Worm (Caenorhabditis elegans) whole organism, early embryonic: ENCODE data around the gene C10C5.4.

ENCODE experiments used
- B0310.2 ChIP-seq: sonication (generic microtip); optimal IDR thresholded peaks from 2 replicates; lab custom pipeline; 2016; ENCODE audit warnings: mild to moderate bottlenecking, missing genetic modification characterization, missing compliant biosample characterization
- F13C5.2 ChIP-seq: sonication (generic microtip); optimal IDR thresholded peaks from 2 replicates; lab custom pipeline; 2017; ENCODE audit warnings: mild to moderate bottlenecking, missing genetic modification characterization, inconsistent platforms, missing compliant biosample characterization
- aly-1 ChIP-seq: sonication (generic microtip); optimal IDR thresholded peaks from 2 replicates; lab custom pipeline; 2016; ENCODE audit warnings: missing genetic modification characterization, missing compliant biosample characterization
- ama-1 ChIP-seq: fragments of 150-350 bp; optimal IDR thresholded peaks from 2 replicates; lab custom pipeline; 2014
- ceh-13 ChIP-seq: fragments of 200-800 bp; sonication (Bioruptor generic); optimal IDR thresholded peaks from 2 replicates; lab custom pipeline; 2018; ENCODE audit warnings: mild to moderate bottlenecking, missing genetic modification characterization, missing compliant biosample characterization
- ceh-36 ChIP-seq: sonication (generic microtip); optimal IDR thresholded peaks from 2 replicates; lab custom pipeline; 2016; ENCODE audit warnings: missing genetic modification characterization, inconsistent platforms, missing compliant biosample characterization
- ets-7 ChIP-seq: sonication (generic microtip); optimal IDR thresholded peaks from 2 replicates; lab custom pipeline; 2016; ENCODE audit warnings: missing genotype, missing genetic modification characterization, missing compliant biosample characterization
- flt-1 ChIP-seq: fragments of 200-800 bp; sonication (Bioruptor generic); IDR thresholded peaks from 2 replicates; pipeline ENCODE4 v1.3.6; 2022; ENCODE audit warnings: missing genetic modification characterization, missing compliant biosample characterization
- hmbx-1 ChIP-seq: sonication (generic microtip); optimal IDR thresholded peaks from 2 replicates; lab custom pipeline; 2016; ENCODE audit warnings: mild to moderate bottlenecking, missing genetic modification characterization, missing compliant biosample characterization
- hmg-4 ChIP-seq: fragments of 200-800 bp; sonication (Bioruptor generic); optimal IDR thresholded peaks from 2 replicates; lab custom pipeline; 2018; ENCODE audit warnings: mild to moderate bottlenecking, missing genetic modification characterization, missing compliant biosample characterization
- hnd-1 ChIP-seq: sonication (generic microtip); optimal IDR thresholded peaks from 2 replicates; lab custom pipeline; 2016; ENCODE audit warnings: missing genetic modification characterization, missing compliant biosample characterization
- pes-1 ChIP-seq: fragments of 200-800 bp; sonication (Bioruptor generic); IDR thresholded peaks from 2 replicates; pipeline ENCODE4 v1.3.6; 2022; ENCODE audit warnings: missing genetic modification reagents, missing genetic modification characterization, missing compliant biosample characterization
- scrt-1 ChIP-seq: fragments of 200-800 bp; sonication (Bioruptor generic); IDR thresholded peaks from 2 replicates; pipeline ENCODE4 v1.3.6; 2022; ENCODE audit warnings: missing genetic modification characterization, missing compliant biosample characterization
- sea-1 ChIP-seq: fragments of 200-800 bp; sonication (Bioruptor generic); conservative IDR thresholded peaks from 2 replicates; pipeline ENCODE4 v1.3.6; 2022; ENCODE audit warnings: missing genetic modification characterization, missing compliant biosample characterization
- tbx-11 ChIP-seq: fragments of 200-800 bp; sonication (Bioruptor generic); IDR thresholded peaks from 2 replicates; pipeline ENCODE4 v1.3.6; 2022; ENCODE audit warnings: missing genetic modification characterization, missing compliant biosample characterization
- tbx-37 ChIP-seq: fragments of 200-800 bp; sonication (Bioruptor generic); conservative IDR thresholded peaks from 2 replicates; pipeline ENCODE4 v1.3.6; 2022; ENCODE audit warnings: missing genetic modification reagents, missing genetic modification characterization, missing compliant biosample characterization
- tra-4 ChIP-seq: sonication (generic microtip); optimal IDR thresholded peaks from 2 replicates; lab custom pipeline; 2017; ENCODE audit warnings: missing genetic modification characterization, missing compliant biosample characterization

Gene C10C5.4

DNA sequence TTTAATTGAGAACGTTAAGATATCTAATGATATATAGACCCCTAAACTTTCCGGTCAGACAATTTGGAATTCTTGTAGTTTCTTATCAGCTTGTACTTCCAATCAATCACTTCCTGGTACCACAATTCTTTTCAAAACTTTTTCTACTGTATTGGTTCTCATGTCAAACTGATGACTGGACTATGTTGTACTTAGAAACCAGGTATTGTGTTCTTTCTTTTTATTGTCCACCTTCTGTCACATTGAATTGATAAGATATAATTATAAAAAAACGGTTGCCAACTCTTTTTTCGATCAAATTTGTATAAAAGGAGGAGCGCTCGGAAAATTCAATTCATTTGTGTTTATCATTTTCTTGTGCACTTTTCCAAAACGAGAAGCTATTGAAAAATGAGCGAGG, at the start of gene C10C5.4:
TSS of gene C10C5.4 (plus strand) at position 281 of the 400 bp plus-strand sequence.
- no peak for TF ChIP-seq hnd-1 (tag; lab: Kevin White, UChicago)
- TF ChIP-seq ceh-13 (GFP tag; lab: Kevin White, UChicago): no peak
- TF ChIP-seq pes-1 (GFP tag; lab: Robert Waterston, UW): no peak
- TF ChIP-seq aly-1 (tag; lab: Kevin White, UChicago): no peak
- no peak for TF ChIP-seq sea-1 (GFP tag; lab: Robert Waterston, UW)
- no peak for TF ChIP-seq ceh-36 (tag; lab: Kevin White, UChicago)
- TF ChIP-seq ama-1: no peak

DNA sequence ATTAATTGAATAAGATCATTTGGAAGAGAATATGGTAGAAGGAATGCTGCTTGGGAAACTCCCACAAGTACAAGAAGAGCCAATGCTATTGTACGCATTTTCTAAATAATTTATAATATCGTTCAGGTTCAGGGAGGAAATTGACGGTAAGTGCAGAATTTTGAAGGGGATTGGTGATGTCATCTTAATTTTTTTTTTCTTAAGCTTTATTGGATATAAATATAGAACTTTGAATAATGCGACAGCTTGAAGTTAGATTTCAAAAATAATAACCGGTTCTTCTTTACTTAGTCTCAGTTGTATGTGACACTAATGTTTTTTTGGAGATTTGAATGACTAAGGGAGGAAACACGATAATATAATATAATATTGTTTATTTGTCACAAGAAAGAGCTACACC, 47.6 kb upstream of the C10C5.4 start, which contains the start of gene nspg-7.1:
TSS of gene nspg-7.1 (minus strand) at position 101 of the 400 bp plus-strand sequence.
- no peak for TF ChIP-seq scrt-1 (GFP tag; lab: Robert Waterston, UW)
- TF ChIP-seq ceh-36 (tag; lab: Kevin White, UChicago): no peak
- TF ChIP-seq B0310.2 (tag; lab: Kevin White, UChicago): no peak
- no peak for TF ChIP-seq F13C5.2 (tag; lab: Kevin White, UChicago)
- TF ChIP-seq tbx-11 (GFP tag; lab: Robert Waterston, UW): no peak
- no peak for TF ChIP-seq hmbx-1 (tag; lab: Kevin White, UChicago)
- no peak for TF ChIP-seq aly-1 (tag; lab: Kevin White, UChicago)
- no peak for TF ChIP-seq hnd-1 (tag; lab: Kevin White, UChicago)
- TF ChIP-seq pes-1 (GFP tag; lab: Robert Waterston, UW): no peak
- no peak for TF ChIP-seq ets-7 (tag; lab: Kevin White, UChicago)
- TF ChIP-seq flt-1: no peak
- TF ChIP-seq tra-4 (tag; lab: Kevin White, UChicago): no peak
- no peak for TF ChIP-seq ama-1
- TF ChIP-seq sea-1 (GFP tag; lab: Robert Waterston, UW): no peak
- TF ChIP-seq hmg-4: no peak
- TF ChIP-seq tbx-37 (GFP tag; lab: Robert Waterston, UW): no peak
- TF ChIP-seq ceh-13 (GFP tag; lab: Kevin White, UChicago): no peak

DNA sequence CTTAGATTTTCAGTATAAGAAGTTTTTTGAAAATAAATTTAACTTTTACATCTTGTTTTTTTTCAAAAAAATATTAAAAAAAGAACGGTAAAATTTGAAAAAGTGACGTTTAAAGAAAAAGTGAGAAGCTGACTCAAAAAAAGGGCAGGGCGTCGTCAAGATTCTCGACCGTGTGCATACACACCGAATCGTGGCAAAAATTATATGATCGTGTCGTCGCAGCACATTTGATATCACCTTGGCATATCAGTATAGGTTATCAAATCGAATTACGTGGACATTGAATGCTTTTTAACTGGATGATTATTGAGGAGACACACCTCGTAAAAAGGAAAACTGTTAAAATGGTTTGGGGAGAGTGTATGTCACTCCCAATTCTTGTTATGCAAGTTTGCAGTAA, 45.3 kb upstream of the C10C5.4 start:
- TF ChIP-seq pes-1 (GFP tag; lab: Robert Waterston, UW): no peak
- TF ChIP-seq aly-1 (tag; lab: Kevin White, UChicago): no peak
- TF ChIP-seq ets-7 (tag; lab: Kevin White, UChicago): no peak
- no peak for TF ChIP-seq hmbx-1 (tag; lab: Kevin White, UChicago)
- TF ChIP-seq ama-1: no peak
- no peak for TF ChIP-seq hnd-1 (tag; lab: Kevin White, UChicago)
- no peak for TF ChIP-seq ceh-13 (GFP tag; lab: Kevin White, UChicago)
- TF ChIP-seq F13C5.2 (tag; lab: Kevin White, UChicago): no peak
- no peak for TF ChIP-seq ceh-36 (tag; lab: Kevin White, UChicago)
- no peak for TF ChIP-seq tbx-11 (GFP tag; lab: Robert Waterston, UW)
- TF ChIP-seq tra-4 (tag; lab: Kevin White, UChicago): no peak
- TF ChIP-seq hmg-4: no peak
- no peak for TF ChIP-seq tbx-37 (GFP tag; lab: Robert Waterston, UW)
- no peak for TF ChIP-seq B0310.2 (tag; lab: Kevin White, UChicago)
- TF ChIP-seq sea-1 (GFP tag; lab: Robert Waterston, UW): no peak
- no peak for TF ChIP-seq scrt-1 (GFP tag; lab: Robert Waterston, UW)
- no peak for TF ChIP-seq flt-1

DNA sequence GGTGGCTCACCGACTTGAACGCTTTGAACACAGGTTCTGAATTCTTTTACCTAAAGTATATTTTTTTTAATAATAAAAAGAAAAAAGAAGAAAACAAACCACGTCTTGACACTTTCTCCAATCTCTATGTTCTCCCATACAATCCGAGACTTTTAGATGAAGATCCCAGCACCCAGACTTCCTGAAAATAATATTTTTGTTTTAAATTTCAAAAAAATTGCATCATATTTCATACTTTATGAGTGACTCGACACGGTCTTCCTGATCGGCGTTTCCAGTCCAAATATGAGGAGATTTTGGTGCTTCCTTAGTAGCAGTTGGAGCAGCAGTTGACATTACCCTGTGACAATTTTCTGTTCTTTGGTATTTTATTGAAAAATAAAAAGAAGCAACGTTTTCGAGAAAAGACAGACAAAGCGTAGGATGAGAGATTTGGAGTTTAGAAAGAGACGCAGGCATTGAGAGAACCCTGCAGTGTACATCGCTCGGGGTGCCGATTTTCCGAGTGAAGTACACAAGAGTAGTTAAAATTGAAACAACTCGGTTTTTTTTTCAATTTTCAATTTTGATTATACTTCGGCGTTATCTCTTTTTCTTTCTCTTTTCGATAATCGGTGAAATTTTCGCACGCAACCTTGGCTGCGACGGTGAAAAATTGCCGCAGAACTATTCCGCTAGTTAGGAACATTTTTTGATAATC, 42.6 kb upstream of the C10C5.4 start, which contains the start of the genes coa-4 and T20D3.14:
TSS of gene coa-4 (minus strand) at position 51 of the 700 bp plus-strand sequence.
TSS of gene T20D3.14 (minus strand) at position 358 of the 700 bp plus-strand sequence.
- TF ChIP-seq scrt-1 (GFP tag; lab: Robert Waterston, UW) (no peak), pes-1 (GFP tag; lab: Robert Waterston, UW) (no peak), ets-7 (tag; lab: Kevin White, UChicago) (no peak), tbx-37 (GFP tag; lab: Robert Waterston, UW) (no peak), hmg-4 (no peak), flt-1 (no peak), sea-1 (GFP tag; lab: Robert Waterston, UW) (no peak), ama-1 (no peak)

DNA sequence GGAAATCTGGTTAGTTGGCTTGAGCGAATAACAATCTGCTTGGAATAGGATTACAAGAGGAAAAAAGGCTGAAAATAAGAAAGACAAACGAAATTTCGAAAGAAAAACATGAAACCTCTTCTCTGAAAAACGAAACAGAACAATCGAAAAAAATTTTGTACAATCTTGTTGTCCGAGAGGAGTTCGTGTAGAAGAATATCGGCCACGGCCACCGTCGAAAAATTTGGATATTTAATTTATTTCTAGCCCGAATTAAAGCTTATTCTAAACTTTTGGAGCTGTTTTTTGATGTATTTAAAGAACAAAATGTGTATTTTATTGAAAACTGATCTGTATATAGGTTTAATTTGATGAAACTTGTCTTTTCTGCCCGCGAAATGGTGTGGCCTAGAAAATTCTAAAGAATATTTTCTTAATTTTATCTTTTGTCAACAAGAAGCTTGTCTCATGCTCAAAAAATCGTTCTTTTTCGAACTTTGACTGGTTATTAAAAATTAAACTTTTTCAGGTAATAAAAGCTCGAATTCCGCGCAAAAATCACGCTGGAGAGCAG, 41.7 kb upstream of the C10C5.4 start, which contains the start of gene T20D3.5:
TSS of gene T20D3.5 (plus strand) at position 503 of the 553 bp plus-strand sequence.
- TF ChIP-seq tbx-11 (GFP tag; lab: Robert Waterston, UW) (no peak), tbx-37 (GFP tag; lab: Robert Waterston, UW) (no peak), ceh-13 (GFP tag; lab: Kevin White, UChicago) (no peak), scrt-1 (GFP tag; lab: Robert Waterston, UW) (no peak), sea-1 (GFP tag; lab: Robert Waterston, UW) (no peak), hmg-4 (no peak), B0310.2 (tag; lab: Kevin White, UChicago) (no peak), pes-1 (GFP tag; lab: Robert Waterston, UW) (no peak), ama-1 (no peak), ets-7 (tag; lab: Kevin White, UChicago) (no peak), hnd-1 (tag; lab: Kevin White, UChicago) (no peak), flt-1 (no peak), tra-4 (tag; lab: Kevin White, UChicago) (no peak)

DNA sequence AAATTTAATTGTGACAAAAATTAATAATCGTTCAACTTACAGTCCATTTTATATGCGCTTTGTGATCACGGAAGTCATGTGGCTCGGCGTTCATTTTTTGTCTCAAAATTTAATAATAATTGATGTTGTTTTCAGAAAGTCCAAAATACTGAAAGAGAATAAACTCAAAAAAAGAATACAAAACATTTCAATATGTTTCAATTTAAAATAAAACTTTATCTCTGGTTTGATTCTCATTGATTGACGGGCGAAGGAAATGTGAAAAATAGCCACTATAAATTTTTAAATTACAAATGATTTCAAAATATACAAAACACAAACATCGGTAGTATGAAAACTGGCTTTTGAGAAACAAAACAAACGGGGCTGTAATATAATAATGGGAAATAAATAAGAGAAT, 39.1 kb upstream of the C10C5.4 start, which contains the start of gene T20D3.6:
TSS of gene T20D3.6 (minus strand) at position 101 of the 400 bp plus-strand sequence.
- TF ChIP-seq ets-7 (tag; lab: Kevin White, UChicago) (no peak), ama-1 (no peak), hmg-4 (no peak), scrt-1 (GFP tag; lab: Robert Waterston, UW) (no peak), tbx-11 (GFP tag; lab: Robert Waterston, UW) (no peak), hmbx-1 (tag; lab: Kevin White, UChicago) (no peak), tbx-37 (GFP tag; lab: Robert Waterston, UW) (no peak), ceh-36 (tag; lab: Kevin White, UChicago) (no peak), ceh-13 (GFP tag; lab: Kevin White, UChicago) (no peak), tra-4 (tag; lab: Kevin White, UChicago) (no peak), aly-1 (tag; lab: Kevin White, UChicago) (no peak), F13C5.2 (tag; lab: Kevin White, UChicago) (no peak), flt-1 (no peak), B0310.2 (tag; lab: Kevin White, UChicago) (no peak)
